Fruit fly (Drosophila melanogaster): ENCODE measurements around the gene CG45263.

The CG45263 gene

dm6 chr3R:8316344-8317105, 160.9 kb downstream of the CG45263 start, which contains the start of gene Coq2 (continued):
- TF ChIP-seq fu2 (GFP tag; optimal IDR thresholded peaks at IDR 0.05), result no peak
- peak; percentile 12 for TF ChIP-seq nmo (GFP tag; optimal IDR thresholded peaks at IDR 0.05)
- TF ChIP-seq CG33213 (GFP tag; optimal IDR thresholded peaks at IDR 0.05), result peak; percentile 21
- peak; percentile 93 for TF ChIP-seq Dp (GFP tag; optimal IDR thresholded peaks at IDR 0.05)
- no peak for TF ChIP-seq E2f1 (GFP tag; IDR thresholded peaks at IDR 0.05)

All from whole organism, embryonic.